Fruit fly (Drosophila melanogaster): ENCODE data around the gene Neto.

dm6 chrX:13534100-13534499 is 88.4 kb downstream of the Neto start, which contains the start of gene CG15756:
- TF ChIP-seq Rel (GFP tag; optimal IDR thresholded peaks at IDR 0.05) (no peak), Rel (tag; optimal IDR thresholded peaks at IDR 0.05) (no peak), pan (optimal IDR thresholded peaks at IDR 0.05) (no peak), fru (GFP tag; optimal IDR thresholded peaks at IDR 0.05) (no peak), CrebA (GFP tag; optimal IDR thresholded peaks at IDR 0.05; ENCODE audit: borderline replicate concordance) (no peak), h (GFP tag; optimal IDR thresholded peaks at IDR 0.05) (no peak), CG32264 (GFP tag; optimal IDR thresholded peaks at IDR 0.05) (no peak), sage (GFP tag; optimal IDR thresholded peaks at IDR 0.05) (no peak), foxo (GFP tag; optimal IDR thresholded peaks at IDR 0.05) (no peak)
